Fruit fly (Drosophila melanogaster): ENCODE measurements around the gene PGRP-LD.
A peak's percentile ranks its signal among the peaks of the same experiment; 100 is the strongest.

PGRP-LD gene

DNA sequence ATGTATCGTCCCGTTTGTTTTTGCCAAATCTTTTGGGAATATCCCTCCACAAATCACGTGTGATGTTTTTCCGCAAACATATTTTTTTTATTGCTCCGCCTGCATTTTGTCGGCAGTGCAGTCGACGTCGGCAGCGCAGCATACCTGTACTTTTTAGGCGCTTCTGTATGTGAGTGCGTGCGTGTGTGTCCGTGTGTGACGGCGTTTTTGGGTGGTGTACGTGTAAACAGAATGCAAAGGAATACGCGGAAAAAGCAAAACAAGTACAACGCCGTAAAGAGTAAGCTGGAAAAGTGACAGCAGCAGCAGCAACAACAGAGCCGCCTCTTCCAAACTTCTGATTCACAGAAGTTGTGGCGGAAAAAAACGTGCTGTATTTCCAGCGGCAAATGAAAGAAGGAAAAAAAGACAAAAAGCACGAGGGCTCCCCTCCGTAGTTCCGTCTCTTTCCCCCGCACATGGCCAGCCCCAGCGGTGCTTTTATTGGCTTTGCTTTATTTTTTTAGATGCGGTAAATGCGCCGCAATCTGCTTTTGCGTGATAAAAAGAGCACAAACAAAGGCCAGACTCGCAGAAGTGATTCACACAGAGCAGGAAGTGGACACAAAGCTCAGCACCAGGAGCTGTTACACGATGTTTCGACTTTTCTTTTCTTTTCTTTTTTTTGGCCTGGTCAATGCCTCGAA, 9.6 kb upstream of the PGRP-LD start (continued):
- TF ChIP-seq Blimp-1 (GFP tag; optimal IDR thresholded peaks at IDR 0.05), result no peak
- TF ChIP-seq Hr51 (GFP tag; optimal IDR thresholded peaks at IDR 0.05), result no peak
- TF ChIP-seq NC2β (GFP tag; optimal IDR thresholded peaks at IDR 0.05), result no peak
- TF ChIP-seq dm (GFP tag; optimal IDR thresholded peaks at IDR 0.05), result peak; percentile 27
- no peak for TF ChIP-seq dmrt99B (tag; optimal IDR thresholded peaks at IDR 0.05)
- TF ChIP-seq CG12659 (GFP tag; optimal IDR thresholded peaks at IDR 0.05), result no peak
- TF ChIP-seq zfh1 (GFP tag; IDR thresholded peaks at IDR 0.05), result no peak
- peak; percentile 11 for TF ChIP-seq CG10543 (GFP tag; optimal IDR thresholded peaks at IDR 0.05)
- no peak for TF ChIP-seq slp2 (GFP tag; optimal IDR thresholded peaks at IDR 0.05)
- TF ChIP-seq Opbp (GFP tag; IDR thresholded peaks at IDR 0.05; ENCODE audit: partially characterized antibody), result no peak
- no peak for TF ChIP-seq run (tag; optimal IDR thresholded peaks at IDR 0.05)
- TF ChIP-seq Adf1 (GFP tag; IDR thresholded peaks at IDR 0.05), result peak; percentile 76
- peak; percentile 87 for TF ChIP-seq cwo (GFP tag; optimal IDR thresholded peaks at IDR 0.05)

- TF ChIP-seq aop (GFP tag; IDR thresholded peaks at IDR 0.05) (no peak), corto (GFP tag; optimal IDR thresholded peaks at IDR 0.05) (peak; percentile 65), CG2120 (GFP tag; optimal IDR thresholded peaks at IDR 0.05) (peak; percentile 93), CG8765 (GFP tag; IDR thresholded peaks at IDR 0.05) (no peak), CG11093 (GFP tag; IDR thresholded peaks at IDR 0.05) (peak; percentile 58; the same call in 2 of the 3 replicates), Sox102F (GFP tag; optimal IDR thresholded peaks at IDR 0.05) (no peak), amos (GFP tag; IDR thresholded peaks at IDR 0.05; ENCODE audit: partially characterized antibody) (peak; percentile 44; the same call in 1 of the 2 replicates), CG6654 (GFP tag; optimal IDR thresholded peaks at IDR 0.05) (peak; percentile 52), NC2β (GFP tag; optimal IDR thresholded peaks at IDR 0.05) (peak; percentile 80), abd-A (tag; optimal IDR thresholded peaks at IDR 0.05) (no peak), al (GFP tag; IDR thresholded peaks at IDR 0.05) (peak; percentile 53; the same call in 1 of the 2 replicates), CG2712 (tag; optimal IDR thresholded peaks at IDR 0.05) (peak; percentile 87), YL-1 (GFP tag; optimal IDR thresholded peaks at IDR 0.05) (peak; percentile 90), Dfd (GFP tag; optimal IDR thresholded peaks at IDR 0.05) (no peak), nmo (GFP tag; optimal IDR thresholded peaks at IDR 0.05) (peak; percentile 89), CG17568 (GFP tag; optimal IDR thresholded peaks at IDR 0.05) (no peak), Oaz (GFP tag; IDR thresholded peaks at IDR 0.05) (peak; percentile 27; the same call in 1 of the 2 replicates), CG4854 (GFP tag; optimal IDR thresholded peaks at IDR 0.05) (peak; percentile 90), Hmr (GFP tag; optimal IDR thresholded peaks at IDR 0.05) (peak; percentile 91), tx (GFP tag; optimal IDR thresholded peaks at IDR 0.05) (peak; percentile 88), z (GFP tag; IDR thresholded peaks at IDR 0.05) (no peak), slp2 (GFP tag; optimal IDR thresholded peaks at IDR 0.05) (peak; percentile 82), tgo (GFP tag; IDR thresholded peaks at IDR 0.05) (peak; percentile 70), CG9727 (GFP tag; optimal IDR thresholded peaks at IDR 0.05) (peak; percentile 86), nau (GFP tag; optimal IDR thresholded peaks at IDR 0.05) (no peak), CG8924 (tag; optimal IDR thresholded peaks at IDR 0.05) (peak; percentile 88), peb (GFP tag; IDR thresholded peaks at IDR 0.05) (peak; percentile 48; the same call in 1 of the 2 replicates), dmrt99B (tag; optimal IDR thresholded peaks at IDR 0.05) (no peak), CG6854 (GFP tag; optimal IDR thresholded peaks at IDR 0.05) (peak; percentile 67), CG10147 (GFP tag; optimal IDR thresholded peaks at IDR 0.05) (peak; percentile 86), bigmax (GFP tag; optimal IDR thresholded peaks at IDR 0.05) (peak; percentile 15), CG34376 (GFP tag; optimal IDR thresholded peaks at IDR 0.05) (peak; percentile 94), HLH4C (GFP tag; IDR thresholded peaks at IDR 0.05; ENCODE audit: partially characterized antibody) (peak; percentile 50; the same call in 2 of the 3 replicates), Dip3 (GFP tag; optimal IDR thresholded peaks at IDR 0.05) (peak; percentile 84), CG32532 (GFP tag; IDR thresholded peaks at IDR 0.05) (peak; percentile 75), CG4424 (GFP tag; optimal IDR thresholded peaks at IDR 0.05) (peak; percentile 82)
Measured at dm6 chr3L:5770817-5771425, 8.9 kb upstream of the PGRP-LD start.
